Fruit fly (Drosophila melanogaster): ENCODE data around the gene mTerf5.

The mTerf5 gene

DNA sequence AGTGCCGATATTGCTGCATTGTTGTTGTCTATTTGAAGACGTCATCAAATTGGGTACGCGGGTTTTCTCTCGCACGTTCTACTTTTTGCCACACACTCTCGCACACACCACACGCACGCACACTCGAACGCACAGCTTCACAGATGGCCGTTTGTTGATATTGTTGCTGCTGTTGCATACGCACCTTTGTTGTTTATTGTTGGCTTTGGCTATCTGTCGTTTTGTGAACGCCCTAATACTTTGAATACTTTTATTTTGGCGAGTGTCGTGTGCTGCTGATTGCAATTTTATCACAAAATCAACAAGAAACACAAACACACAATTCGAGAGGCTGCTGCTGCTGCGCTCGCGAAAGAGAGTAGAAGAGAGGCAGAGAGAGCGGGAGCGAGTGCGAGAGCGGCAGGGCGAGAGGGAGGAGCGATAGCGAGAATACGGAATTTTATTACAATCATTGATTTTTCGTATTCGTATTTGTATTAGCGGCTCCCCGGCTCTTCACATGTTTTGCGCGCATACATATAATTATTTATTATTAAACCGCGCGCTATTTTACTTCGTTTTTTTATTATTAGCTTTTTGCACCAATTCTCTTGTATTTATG is 24.9 kb downstream of the mTerf5 start (continued):
- TF ChIP-seq stc (GFP tag; IDR thresholded peaks at IDR 0.05) = no peak
- peak; percentile 43 for TF ChIP-seq CG1233 (GFP tag; optimal IDR thresholded peaks at IDR 0.05)
- TF ChIP-seq CG12769 (tag; optimal IDR thresholded peaks at IDR 0.05) = peak; percentile 34
- TF ChIP-seq chinmo (GFP tag; IDR thresholded peaks at IDR 0.05; ENCODE audit: partially characterized antibody) = no peak
- TF ChIP-seq CG3847 (GFP tag; IDR thresholded peaks at IDR 0.05) = no peak
- no peak for TF ChIP-seq CG4730 (GFP tag; IDR thresholded peaks at IDR 0.05)
- TF ChIP-seq B-H1 (GFP tag; IDR thresholded peaks at IDR 0.05) = no peak
- TF ChIP-seq Optix (GFP tag; IDR thresholded peaks at IDR 0.05) = no peak
- TF ChIP-seq al (GFP tag; IDR thresholded peaks at IDR 0.05) = no peak
- peak; percentile 37 for TF ChIP-seq Bdp1 (GFP tag; optimal IDR thresholded peaks at IDR 0.05)
- no peak for TF ChIP-seq unc-4 (GFP tag; IDR thresholded peaks at IDR 0.05; ENCODE audit: partially characterized antibody)
- TF ChIP-seq Trl (optimal IDR thresholded peaks at IDR 0.05) = peak; percentile 99 to 100
- TF ChIP-seq Trl (GFP tag; optimal IDR thresholded peaks at IDR 0.05) = peak; percentile 85
- peak; percentile 56 for TF ChIP-seq Sox100B (GFP tag; optimal IDR thresholded peaks at IDR 0.05)
- TF ChIP-seq Doc2 (GFP tag; IDR thresholded peaks at IDR 0.05) = no peak
- TF ChIP-seq Gsc (GFP tag; IDR thresholded peaks at IDR 0.05) = no peak
- no peak for TF ChIP-seq toy (GFP tag; IDR thresholded peaks at IDR 0.05)
- peak; percentile 20 for TF ChIP-seq NC2β (GFP tag; optimal IDR thresholded peaks at IDR 0.05)
- no peak for TF ChIP-seq tio (GFP tag; optimal IDR thresholded peaks at IDR 0.05)
- TF ChIP-seq CG12391 (tag; optimal IDR thresholded peaks at IDR 0.05) = peak; percentile 25
- peak; percentile 47 for TF ChIP-seq Hey (tag; optimal IDR thresholded peaks at IDR 0.05)
- TF ChIP-seq HLH54F (GFP tag; optimal IDR thresholded peaks at IDR 0.05) = peak; percentile 32
- no peak for TF ChIP-seq CTCF (GFP tag; optimal IDR thresholded peaks at IDR 0.05)
- no peak for TF ChIP-seq peb (GFP tag; IDR thresholded peaks at IDR 0.05)
- peak; percentile 67 for TF ChIP-seq org-1 (GFP tag; optimal IDR thresholded peaks at IDR 0.05)
- TF ChIP-seq CG8290 (GFP tag; optimal IDR thresholded peaks at IDR 0.05) = no peak
- peak; percentile 52 to 69 for TF ChIP-seq CG8290 (tag; optimal IDR thresholded peaks at IDR 0.05)
- TF ChIP-seq CG17829 (tag; optimal IDR thresholded peaks at IDR 0.05) = peak; percentile 26
- no peak for TF ChIP-seq bigmax (GFP tag; optimal IDR thresholded peaks at IDR 0.05)
- peak; percentile 20 for TF ChIP-seq D19A (tag; optimal IDR thresholded peaks at IDR 0.05)
- no peak for TF ChIP-seq hb (GFP tag; IDR thresholded peaks at IDR 0.05; ENCODE audit: partially characterized antibody)
- TF ChIP-seq ap (GFP tag; IDR thresholded peaks at IDR 0.05) = no peak
- TF ChIP-seq CG3281 (GFP tag; optimal IDR thresholded peaks at IDR 0.05) = peak; percentile 19
- TF ChIP-seq bcd (GFP tag; optimal IDR thresholded peaks at IDR 0.05) = no peak
- TF ChIP-seq sqz (GFP tag; optimal IDR thresholded peaks at IDR 0.05) = peak; percentile 58
- TF ChIP-seq CG17912 (GFP tag; optimal IDR thresholded peaks at IDR 0.05) = peak; percentile 35
- no peak for TF ChIP-seq CG8478 (optimal IDR thresholded peaks at IDR 0.05)
- TF ChIP-seq ssp (GFP tag; IDR thresholded peaks at IDR 0.05) = no peak
- TF ChIP-seq CHES-1-like (GFP tag; optimal IDR thresholded peaks at IDR 0.05) = peak; percentile 44
- peak; percentile 30 for TF ChIP-seq slp2 (GFP tag; optimal IDR thresholded peaks at IDR 0.05)
- peak; percentile 12 for TF ChIP-seq CG10267 (tag; optimal IDR thresholded peaks at IDR 0.05)
- TF ChIP-seq az2 (GFP tag; optimal IDR thresholded peaks at IDR 0.05) = no peak
- TF ChIP-seq psq (GFP tag; optimal IDR thresholded peaks at IDR 0.05) = no peak
- TF ChIP-seq fd102C (GFP tag; optimal IDR thresholded peaks at IDR 0.05) = peak; percentile 64
- no peak for TF ChIP-seq mam (GFP tag; optimal IDR thresholded peaks at IDR 0.05)
- peak; percentile 50 for TF ChIP-seq Fer3 (tag; optimal IDR thresholded peaks at IDR 0.05)
- peak; percentile 42 for TF ChIP-seq NK7.1 (GFP tag; optimal IDR thresholded peaks at IDR 0.05)
- no peak for TF ChIP-seq usp (GFP tag; optimal IDR thresholded peaks at IDR 0.05)
- TF ChIP-seq NfI (GFP tag; optimal IDR thresholded peaks at IDR 0.05) = peak; percentile 28
- no peak for TF ChIP-seq CG6689 (GFP tag; IDR thresholded peaks at IDR 0.05)
- TF ChIP-seq Taf1 (GFP tag; IDR thresholded peaks at IDR 0.05) = no peak
- peak; percentile 25 for TF ChIP-seq CG15514 (GFP tag; optimal IDR thresholded peaks at IDR 0.05)
- TF ChIP-seq CG12104 (GFP tag; optimal IDR thresholded peaks at IDR 0.05) = peak; percentile 22
